Worm (Caenorhabditis elegans) whole organism, early embryonic: ENCODE results near the gene fbxa-183.

Experiments used
- aly-1 ChIP-seq: sonication (generic microtip); optimal IDR thresholded peaks from 2 replicates; lab custom pipeline; 2016; ENCODE audit warnings: missing genetic modification characterization, missing compliant biosample characterization
- ama-1 ChIP-seq: fragments of 150-350 bp; optimal IDR thresholded peaks from 2 replicates; lab custom pipeline; 2014
- ceh-36 ChIP-seq: sonication (generic microtip); optimal IDR thresholded peaks from 2 replicates; lab custom pipeline; 2016; ENCODE audit warnings: missing genetic modification characterization, inconsistent platforms, missing compliant biosample characterization
- flt-1 ChIP-seq: fragments of 200-800 bp; sonication (Bioruptor generic); IDR thresholded peaks from 2 replicates; pipeline ENCODE4 v1.3.6; 2022; ENCODE audit warnings: missing genetic modification characterization, missing compliant biosample characterization
- hmbx-1 ChIP-seq: sonication (generic microtip); optimal IDR thresholded peaks from 2 replicates; lab custom pipeline; 2016; ENCODE audit warnings: mild to moderate bottlenecking, missing genetic modification characterization, missing compliant biosample characterization
- hnd-1 ChIP-seq: sonication (generic microtip); optimal IDR thresholded peaks from 2 replicates; lab custom pipeline; 2016; ENCODE audit warnings: missing genetic modification characterization, missing compliant biosample characterization
- pes-1 ChIP-seq: fragments of 200-800 bp; sonication (Bioruptor generic); IDR thresholded peaks from 2 replicates; pipeline ENCODE4 v1.3.6; 2022; ENCODE audit warnings: missing genetic modification reagents, missing genetic modification characterization, missing compliant biosample characterization
- sea-1 ChIP-seq: fragments of 200-800 bp; sonication (Bioruptor generic); conservative IDR thresholded peaks from 2 replicates; pipeline ENCODE4 v1.3.6; 2022; ENCODE audit warnings: missing genetic modification characterization, missing compliant biosample characterization
- tbx-11 ChIP-seq: fragments of 200-800 bp; sonication (Bioruptor generic); IDR thresholded peaks from 2 replicates; pipeline ENCODE4 v1.3.6; 2022; ENCODE audit warnings: missing genetic modification characterization, missing compliant biosample characterization

DNA sequence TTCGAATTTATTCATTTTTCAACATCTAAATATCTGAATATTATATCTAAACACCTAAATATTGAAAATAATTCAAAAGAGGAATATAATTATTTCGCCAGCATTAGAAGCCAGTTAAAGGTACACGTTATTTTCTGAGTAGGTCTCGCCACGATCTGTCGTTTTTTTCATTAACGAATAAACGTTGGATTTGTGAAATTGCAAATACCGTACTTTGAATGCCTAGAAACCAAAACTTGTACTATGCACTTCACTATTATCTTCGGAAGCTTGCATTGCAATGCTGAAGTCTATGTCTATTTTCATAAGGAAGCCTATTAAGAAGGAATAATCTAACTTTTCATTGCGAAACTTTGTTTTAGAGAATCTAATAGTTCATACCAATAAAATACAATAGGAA, 10.1 kb downstream of the fbxa-183 start:
- no peak for TF ChIP-seq ceh-36 (tag; lab: Kevin White, UChicago)
- no peak for TF ChIP-seq hmbx-1 (tag; lab: Kevin White, UChicago)
- no peak for TF ChIP-seq sea-1
- TF ChIP-seq ama-1: no peak
- TF ChIP-seq flt-1 (GFP tag; lab: Robert Waterston, UW): no peak
- TF ChIP-seq aly-1 (tag; lab: Kevin White, UChicago): no peak
- no peak for TF ChIP-seq tbx-11 (GFP tag; lab: Robert Waterston, UW)
- TF ChIP-seq pes-1 (GFP tag; lab: Robert Waterston, UW): no peak
- no peak for TF ChIP-seq hnd-1 (tag; lab: Kevin White, UChicago)
